Worm (Caenorhabditis elegans) whole organism, dauer: ENCODE data around the gene mtp-18.

Source experiments
- unc-62 ChIP-seq: sonication (generic microtip); optimal IDR thresholded peaks from 2 replicates; lab custom pipeline; 2017; ENCODE audit warnings: missing biosample characterization, missing genetic modification reagents, missing genetic modification characterization

mtp-18 gene

DNA sequence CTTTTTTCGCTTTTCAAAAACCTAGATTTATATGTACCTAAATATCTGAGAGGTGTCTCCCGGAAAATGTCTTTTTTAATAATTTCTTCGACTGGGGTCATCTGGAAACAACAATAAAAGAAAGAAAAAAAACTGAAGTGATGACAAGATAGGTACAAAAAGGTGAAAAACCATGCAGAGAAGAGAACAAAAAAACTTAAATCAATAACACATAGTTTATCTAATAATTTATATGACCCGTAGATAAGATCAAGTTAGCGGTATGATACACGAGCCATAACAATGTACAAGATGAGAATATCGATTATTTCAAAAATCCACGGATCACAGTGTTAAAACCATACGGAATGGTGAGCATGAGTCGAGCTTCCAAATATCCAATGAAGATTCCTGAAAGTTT lies at the start of gene mtp-18:
mtp-18 (minus strand) TSS at position 101 of the 400 bp plus-strand sequence.
- TF ChIP-seq unc-62 (GFP tag; lab: Kevin White, UChicago) = no peak

DNA sequence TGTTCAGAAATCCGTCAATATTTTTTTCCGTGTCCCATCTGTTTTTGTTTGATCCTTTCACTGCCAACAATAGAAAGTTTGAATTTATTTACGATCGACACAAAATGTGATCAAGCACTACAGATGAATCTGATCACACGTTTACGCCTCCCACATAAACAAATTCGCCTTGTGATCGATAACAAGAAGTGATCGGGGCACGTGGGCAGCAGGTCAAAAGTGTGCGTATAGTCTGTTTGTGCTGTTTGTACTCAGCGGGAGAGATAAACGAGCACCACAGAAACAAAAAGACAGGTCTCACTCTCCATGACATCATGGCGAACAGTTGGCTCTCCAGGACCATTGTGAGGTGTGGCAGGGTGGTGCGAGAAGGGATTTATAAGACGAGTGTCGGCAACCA lies 49.4 kb upstream of the mtp-18 start:
- TF ChIP-seq unc-62 (GFP tag; lab: Kevin White, UChicago) = no peak

DNA sequence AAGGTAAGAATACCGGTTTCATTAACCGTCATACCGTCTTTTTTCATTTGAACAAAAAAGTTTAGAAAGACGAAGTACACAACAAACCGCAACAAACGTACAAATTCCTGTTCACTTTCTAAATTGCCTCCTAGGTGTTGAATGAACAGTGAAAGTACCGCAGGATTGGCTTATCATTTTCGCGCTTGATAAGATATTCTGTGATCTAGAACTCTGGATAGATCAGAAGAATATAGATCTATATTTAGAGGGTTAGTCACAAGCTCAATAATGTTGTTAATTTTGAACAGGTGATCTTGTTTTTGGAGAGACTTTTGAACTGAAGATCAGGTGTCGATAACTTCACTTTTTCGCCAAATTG lies 48.4 kb upstream of the mtp-18 start:
- TF ChIP-seq unc-62 (GFP tag; lab: Kevin White, UChicago) = no peak

DNA sequence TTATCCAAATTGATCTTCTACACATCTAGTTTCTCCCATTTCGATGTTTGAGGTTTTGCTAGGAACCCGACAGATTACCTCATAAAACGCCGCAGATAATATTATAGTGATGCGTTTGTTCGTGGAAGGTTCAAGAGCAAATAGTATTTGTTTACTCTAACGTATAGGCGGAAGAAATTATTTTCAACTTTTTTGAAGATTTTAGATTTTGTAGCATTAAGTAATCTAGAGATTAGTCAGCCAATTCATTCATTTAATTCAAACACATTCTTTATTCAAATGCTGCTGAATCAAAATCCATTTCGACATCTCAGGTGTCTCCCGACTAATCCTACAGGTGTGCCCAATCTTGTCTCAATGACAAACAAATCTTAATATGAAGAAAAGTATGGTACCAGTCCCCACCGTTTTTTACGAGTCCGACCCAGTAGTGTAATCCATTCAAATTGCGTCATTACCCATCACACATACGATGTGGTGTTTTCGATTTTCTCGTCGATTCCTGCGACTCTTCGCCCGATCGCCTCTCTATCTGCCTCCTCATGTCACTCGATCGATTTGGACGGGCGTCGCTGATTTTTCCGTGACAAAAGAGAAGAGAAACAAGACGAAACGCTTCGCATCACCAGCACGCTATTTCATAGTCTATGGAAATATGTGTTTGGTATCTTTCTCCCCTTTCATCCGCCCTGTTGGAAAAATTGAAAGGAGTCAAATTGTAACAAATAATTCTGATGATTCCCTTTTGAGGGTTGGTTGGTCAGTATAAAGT lies 47.9 kb upstream of the mtp-18 start:
- no peak for TF ChIP-seq unc-62 (GFP tag; lab: Kevin White, UChicago)

DNA sequence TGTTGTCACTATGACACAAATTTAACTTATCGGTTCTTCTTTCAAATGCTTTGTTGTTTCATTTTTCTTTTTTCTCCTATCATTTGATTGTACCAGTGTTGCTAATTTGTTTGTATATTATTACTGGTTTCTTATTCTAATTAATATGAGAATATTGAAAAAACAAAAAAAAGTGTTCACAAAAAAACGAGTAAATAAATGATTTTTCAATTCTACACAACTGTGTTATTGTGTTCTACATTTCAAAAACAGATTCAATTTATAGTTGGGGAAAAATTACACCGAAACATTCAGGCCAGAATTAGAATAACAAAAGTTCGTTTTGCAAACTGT lies 47.3 kb upstream of the mtp-18 start:
- no peak for TF ChIP-seq unc-62 (GFP tag; lab: Kevin White, UChicago)

DNA sequence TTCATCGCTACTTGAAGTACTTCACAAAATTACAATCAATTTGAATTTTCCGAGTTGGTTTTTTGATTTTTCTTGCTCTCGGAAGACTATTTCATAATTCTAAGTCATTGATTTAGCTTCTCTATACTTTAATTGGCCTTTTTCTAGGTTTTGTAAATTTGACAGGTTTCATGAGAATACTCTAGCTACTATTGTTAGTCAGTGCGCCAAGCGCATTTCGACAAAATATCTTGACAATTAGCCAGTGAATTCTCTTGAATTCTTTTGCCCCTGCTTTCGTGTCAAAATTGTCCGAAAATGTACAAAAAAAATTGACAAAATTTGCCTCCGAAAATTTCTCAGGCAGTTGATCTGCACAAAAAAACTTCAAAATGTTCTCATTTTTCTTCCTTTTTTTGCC lies 47.0 kb upstream of the mtp-18 start:
- TF ChIP-seq unc-62 (GFP tag; lab: Kevin White, UChicago) = no peak

DNA sequence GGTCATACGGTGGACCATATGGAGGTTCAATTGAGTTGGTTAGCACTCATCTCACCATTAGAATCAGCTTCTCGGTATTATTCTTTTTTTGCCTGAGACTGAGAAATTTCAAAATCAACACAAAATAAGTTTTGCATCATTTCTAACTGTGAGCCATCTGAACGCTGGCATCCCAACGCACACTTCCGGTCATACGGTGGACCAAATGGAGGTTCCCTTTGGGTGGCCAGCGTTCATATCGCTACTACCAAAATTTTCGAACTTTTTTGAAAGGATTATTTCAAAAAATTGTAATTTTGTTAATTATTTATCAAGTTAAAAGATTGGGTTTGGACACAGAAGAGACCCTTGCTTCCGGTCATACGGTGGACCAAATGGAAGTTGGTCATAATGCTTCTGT lies 46.5 kb upstream of the mtp-18 start:
- TF ChIP-seq unc-62 (GFP tag; lab: Kevin White, UChicago) = no peak

DNA sequence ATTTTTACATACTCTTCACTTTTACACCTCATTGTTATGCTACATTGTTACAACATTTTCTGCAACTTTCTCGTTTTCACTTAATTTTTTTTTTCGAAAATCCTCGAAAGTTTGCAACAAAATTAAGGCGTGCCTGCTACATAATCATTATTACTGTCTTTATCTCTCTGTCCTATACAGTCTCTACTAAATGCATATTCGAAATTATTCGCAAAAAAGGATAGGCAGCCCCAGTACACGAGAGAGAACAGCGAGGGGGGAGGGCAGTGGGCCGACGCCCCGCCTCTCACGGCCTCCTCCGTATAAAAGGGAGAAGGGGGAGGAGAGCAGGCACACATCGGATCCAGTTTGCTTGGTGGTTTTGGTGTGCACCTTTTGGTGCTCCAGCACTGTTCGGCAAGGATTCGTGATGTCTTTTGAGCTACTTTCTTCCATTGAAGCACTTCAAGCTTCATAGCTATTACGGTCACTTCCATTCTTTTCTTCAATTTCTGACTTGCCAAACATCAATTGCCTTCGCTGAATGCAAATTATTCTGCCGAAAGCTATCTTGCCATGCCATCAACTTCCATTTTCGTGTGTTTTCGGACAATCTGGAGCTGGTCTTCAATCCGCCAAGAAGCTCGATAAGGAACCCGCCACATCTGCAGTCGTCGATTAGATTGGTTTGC lies 45.9 kb upstream of the mtp-18 start:
- TF ChIP-seq unc-62 (GFP tag; lab: Kevin White, UChicago) = no peak

DNA sequence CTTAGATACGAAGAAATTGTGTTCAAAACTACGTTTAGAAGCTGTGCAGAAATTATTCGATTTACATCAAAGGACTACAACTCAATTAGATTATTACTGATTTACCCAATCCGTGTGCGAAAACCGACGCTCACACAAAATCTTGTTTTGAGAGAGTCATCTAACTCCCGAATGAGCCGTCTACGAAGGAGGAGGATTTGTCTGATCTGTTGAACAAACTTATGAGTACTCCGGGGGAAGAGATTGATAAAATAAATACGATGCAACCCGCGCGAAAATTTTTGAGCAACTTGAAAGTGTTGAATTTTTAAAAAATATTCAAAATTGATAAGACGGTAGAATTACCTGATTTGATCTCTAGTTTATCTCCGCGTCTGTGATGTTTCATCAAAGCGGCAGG lies 45.1 kb upstream of the mtp-18 start:
- no peak for TF ChIP-seq unc-62 (GFP tag; lab: Kevin White, UChicago)

DNA sequence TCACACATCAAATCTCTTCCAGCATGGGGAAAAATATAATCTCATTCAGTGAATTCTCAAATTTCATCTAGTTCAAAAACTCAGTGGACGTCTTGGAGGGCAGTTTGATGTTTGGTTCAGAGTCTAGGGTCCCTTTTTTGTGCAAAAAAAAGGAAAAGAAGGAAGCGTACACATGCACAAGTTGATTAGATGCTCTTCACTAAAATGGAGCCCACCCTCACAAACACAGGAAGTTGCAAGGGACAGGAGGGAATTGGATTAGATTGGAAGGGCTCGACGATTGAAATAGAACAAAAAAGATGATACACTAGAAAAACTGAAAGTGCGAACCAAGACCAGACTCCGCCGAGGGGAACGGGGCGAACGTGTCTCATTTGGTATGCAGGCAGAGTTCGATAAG lies 44.7 kb upstream of the mtp-18 start:
- TF ChIP-seq unc-62 (GFP tag; lab: Kevin White, UChicago) = no peak

DNA sequence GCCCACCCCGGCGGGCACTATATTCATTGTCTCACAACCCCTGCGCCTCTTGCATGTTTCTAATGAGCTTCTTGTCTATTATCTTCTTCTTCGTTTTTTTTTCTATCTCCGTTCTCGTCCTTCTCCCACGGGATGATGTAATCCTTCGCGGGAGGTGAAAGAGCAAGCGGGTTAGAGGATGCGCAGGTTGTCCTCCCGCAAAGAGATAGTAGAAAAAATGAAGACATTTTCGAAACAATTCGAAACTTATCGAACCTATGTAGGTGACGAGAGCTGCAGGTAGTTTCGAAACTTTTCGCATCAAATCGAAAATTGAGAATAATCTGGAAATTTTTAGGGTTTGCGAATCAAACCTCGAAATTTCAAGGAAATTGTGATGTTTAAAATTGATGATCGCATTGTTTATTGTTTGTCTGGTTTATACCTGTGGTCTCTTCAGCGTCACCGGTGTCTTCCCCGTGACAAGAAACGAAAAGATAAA lies 44.1 kb upstream of the mtp-18 start:
- no peak for TF ChIP-seq unc-62 (GFP tag; lab: Kevin White, UChicago)

DNA sequence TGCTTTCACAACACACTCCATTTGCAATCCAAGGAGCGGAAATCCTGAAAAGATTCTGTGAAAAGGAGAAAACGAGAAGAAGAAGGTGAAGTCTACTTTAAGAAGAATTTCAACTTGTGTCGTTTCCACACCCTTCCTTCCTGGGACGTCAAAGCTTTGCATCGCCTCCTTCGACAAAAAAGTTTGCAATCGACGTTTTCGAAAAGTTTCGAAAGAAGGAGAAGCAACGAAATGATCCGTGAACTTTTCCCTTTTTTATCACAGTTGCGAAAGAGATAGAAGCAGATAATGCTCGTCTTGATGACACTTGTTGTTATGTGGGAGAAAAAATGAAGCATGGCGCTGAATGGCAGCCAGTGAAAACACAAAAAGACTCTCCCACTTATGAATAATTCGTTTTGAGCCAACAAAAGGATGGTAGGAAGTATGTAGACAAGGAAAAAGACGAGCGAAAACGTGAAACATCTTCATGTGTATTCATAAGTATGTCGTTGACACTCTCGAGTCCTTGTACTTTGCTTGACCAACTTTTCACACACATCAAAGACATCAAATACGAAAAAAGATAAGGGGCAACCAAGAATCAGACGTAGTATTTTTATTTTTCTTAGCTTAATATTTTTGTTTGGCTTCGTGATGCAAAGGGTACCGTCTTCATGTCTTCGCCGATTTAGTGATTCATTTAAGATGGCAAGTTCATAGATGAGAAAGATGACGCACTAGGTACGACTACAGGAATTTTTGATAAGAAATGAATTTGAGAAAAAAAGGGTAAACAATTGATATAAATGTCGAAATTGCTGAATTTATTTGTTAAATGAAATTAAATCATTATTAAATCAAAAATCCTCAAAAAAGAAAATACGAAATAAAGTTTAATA lies 42.8 kb upstream of the mtp-18 start:
- TF ChIP-seq unc-62 (GFP tag; lab: Kevin White, UChicago) = no peak

DNA sequence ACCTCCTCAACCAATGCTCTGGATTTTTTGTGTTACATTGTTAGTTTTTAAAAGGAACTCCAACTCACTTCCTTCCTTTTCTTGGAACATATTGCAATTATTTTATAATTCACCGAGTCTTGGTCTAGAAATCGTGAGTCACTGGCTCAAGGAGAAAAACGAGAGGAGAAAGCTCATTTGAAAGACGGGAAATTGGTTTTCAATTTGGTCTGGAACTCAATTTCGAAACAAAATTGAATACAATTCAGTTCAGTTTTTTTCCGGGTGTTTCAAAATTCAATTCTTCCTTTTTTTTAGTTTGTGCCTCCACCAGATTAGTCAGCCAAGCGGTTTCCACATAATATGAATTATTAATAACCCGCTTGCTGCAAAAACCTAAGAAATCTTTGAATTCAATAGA lies 41.7 kb upstream of the mtp-18 start:
- TF ChIP-seq unc-62 (GFP tag; lab: Kevin White, UChicago) = no peak

DNA sequence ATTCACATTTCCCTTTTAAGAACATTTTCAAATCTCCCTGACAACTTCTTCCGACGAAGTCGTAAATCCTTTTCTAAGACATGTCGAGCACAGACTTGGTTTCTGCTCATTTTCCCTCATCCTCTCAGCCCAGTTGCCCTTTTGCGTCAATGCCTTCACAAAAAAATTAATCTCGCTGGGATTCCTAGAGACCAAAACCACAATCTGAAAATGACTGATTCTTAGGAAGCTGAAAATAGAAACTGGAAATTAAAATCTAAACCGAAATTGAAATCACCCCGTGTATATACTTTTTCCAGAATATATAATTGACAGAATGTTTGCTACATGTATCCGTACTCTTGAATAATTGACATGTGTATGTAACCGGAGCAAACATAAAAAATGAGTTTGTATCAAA lies 40.8 kb upstream of the mtp-18 start:
- TF ChIP-seq unc-62 (GFP tag; lab: Kevin White, UChicago) = no peak

DNA sequence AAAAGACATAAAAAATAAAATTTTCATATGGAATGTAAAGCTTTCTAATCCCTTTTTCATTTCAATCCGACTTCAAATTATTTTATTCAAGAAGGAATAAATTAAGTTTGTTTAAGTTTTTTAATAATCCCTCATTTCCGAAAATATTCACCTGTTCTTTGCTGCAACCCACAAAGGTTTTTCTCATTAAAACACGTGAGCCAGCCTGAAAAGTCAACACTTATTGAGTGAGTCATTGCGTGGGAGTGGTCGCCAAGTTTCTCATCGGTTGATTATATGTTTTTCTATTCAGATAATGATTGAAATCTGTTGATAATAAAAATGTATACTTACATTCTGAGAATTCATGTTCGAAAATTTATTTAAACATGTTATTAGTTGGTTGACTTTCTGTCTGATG lies 39.3 kb upstream of the mtp-18 start:
- TF ChIP-seq unc-62 (GFP tag; lab: Kevin White, UChicago) = no peak

DNA sequence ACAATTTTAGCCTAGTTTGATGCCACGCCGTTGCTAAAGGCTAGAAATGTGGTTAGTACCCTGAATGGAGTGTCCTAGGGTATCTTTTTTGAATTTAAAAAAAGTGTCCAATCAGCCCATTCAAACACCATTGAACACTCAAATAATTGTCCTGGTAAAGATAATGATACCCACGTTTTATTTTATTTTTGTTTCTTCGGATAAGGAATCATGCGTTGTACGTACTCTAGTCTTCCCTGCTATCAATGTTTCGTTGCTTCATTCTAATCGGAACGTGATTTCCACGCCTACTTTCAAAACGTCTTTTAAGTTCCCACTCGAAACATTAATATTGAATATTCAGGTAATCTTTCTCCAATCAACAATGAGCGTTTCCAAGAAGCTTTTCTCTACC lies 34.4 kb upstream of the mtp-18 start, which contains the start of gene got-2.2:
got-2.2 (plus strand) TSS at position 344 of the 394 bp plus-strand sequence.
- no peak for TF ChIP-seq unc-62 (GFP tag; lab: Kevin White, UChicago)
